Worm (Caenorhabditis elegans) whole organism, L4 larva: ENCODE results near the gene C17A2.3.

Source experiments
- F37D6.2 ChIP-seq: sonication (generic microtip); optimal IDR thresholded peaks from 2 replicates; lab custom pipeline; 2016; ENCODE audit warnings: mild to moderate bottlenecking, missing genetic modification characterization, missing compliant biosample characterization
- F44E2.7 ChIP-seq: fragments of 200-800 bp; sonication (Bioruptor generic); IDR thresholded peaks from 2 replicates; pipeline ENCODE4 v2.1.2; 2022; ENCODE audit warnings: missing genetic modification characterization, missing compliant biosample characterization
- F49E8.2 ChIP-seq: sonication (generic microtip); optimal IDR thresholded peaks from 2 replicates; lab custom pipeline; 2016; ENCODE audit warnings: missing compliant biosample characterization, mild to moderate bottlenecking, missing genetic modification characterization, borderline replicate concordance
- ZK337.2 ChIP-seq: fragments of 200-800 bp; sonication (Bioruptor generic); IDR thresholded peaks from 2 replicates; pipeline ENCODE4 v1.3.6; 2022; ENCODE audit warnings: missing genetic modification reagents, missing genetic modification characterization, missing compliant biosample characterization
- arid-1 ChIP-seq: fragments of 200-800 bp; sonication (Bioruptor generic); conservative IDR thresholded peaks from 2 replicates; pipeline ENCODE4 v1.3.6; 2022; ENCODE audit warnings: missing genetic modification reagents, missing genetic modification characterization, missing compliant biosample characterization
- ceh-44 ChIP-seq: fragments of 200-800 bp; sonication (Bioruptor generic); IDR thresholded peaks from 2 replicates; pipeline ENCODE4 v1.3.6; 2022; ENCODE audit warnings: missing genetic modification reagents, missing genetic modification characterization, missing compliant biosample characterization
- cey-2 ChIP-seq: sonication (generic microtip); optimal IDR thresholded peaks from 3 replicates; lab custom pipeline; 2017; ENCODE audit warnings: missing genetic modification characterization, mild to moderate bottlenecking, missing compliant biosample characterization, antibody characterized with exemption, borderline replicate concordance; ENCODE audit not compliant: insufficient read depth
- dmd-6 ChIP-seq: fragments of 200-800 bp; sonication (Bioruptor generic); IDR thresholded peaks from 2 replicates; pipeline ENCODE4 v1.3.6; 2022; ENCODE audit warnings: missing genetic modification reagents, missing genetic modification characterization, missing compliant biosample characterization
- dmd-8 ChIP-seq: fragments of 200-800 bp; sonication (Bioruptor generic); IDR thresholded peaks from 2 replicates; pipeline ENCODE4 v1.3.6; 2022; ENCODE audit warnings: missing genetic modification characterization, missing compliant biosample characterization
- dmd-9 ChIP-seq: fragments of 200-800 bp; sonication (Bioruptor generic); IDR thresholded peaks from 2 replicates; pipeline ENCODE4 v1.3.6; 2022; ENCODE audit warnings: missing genetic modification reagents, missing genetic modification characterization, missing compliant biosample characterization
- dpl-1 ChIP-seq: fragments of 150-350 bp; optimal IDR thresholded peaks from 2 replicates; lab custom pipeline; 2014; ENCODE audit warnings: missing biosample characterization, missing genetic modification reagents, missing genetic modification characterization
- duxl-1 ChIP-seq: sonication (generic microtip); optimal IDR thresholded peaks from 2 replicates; lab custom pipeline; 2016; ENCODE audit warnings: mild to moderate bottlenecking, missing genetic modification characterization, moderate library complexity, missing compliant biosample characterization; ENCODE audit not compliant: poor library complexity
- egl-27 ChIP-seq: sonication (generic microtip); optimal IDR thresholded peaks from 3 replicates; lab custom pipeline; 2017; ENCODE audit warnings: missing biosample characterization, missing genetic modification reagents, missing genetic modification characterization
- fkh-10 ChIP-seq: fragments of 150-350 bp; optimal IDR thresholded peaks from 2 replicates; lab custom pipeline; 2014; ENCODE audit warnings: missing biosample characterization, missing genetic modification reagents, missing genetic modification characterization
- hlh-11 ChIP-seq: fragments of 200-800 bp; sonication (Bioruptor generic); optimal IDR thresholded peaks from 2 replicates; lab custom pipeline; 2018; ENCODE audit warnings: mild to moderate bottlenecking, missing genetic modification characterization, missing compliant biosample characterization
- hlh-30 ChIP-seq: sonication (generic microtip); optimal IDR thresholded peaks from 2 replicates; lab custom pipeline; 2017; ENCODE audit warnings: antibody characterized with exemption, mild to moderate bottlenecking, missing genetic modification characterization, missing compliant biosample characterization; ENCODE audit not compliant: insufficient read depth
- hmg-1.1 ChIP-seq: fragments of 200-800 bp; sonication (Bioruptor generic); IDR thresholded peaks from 2 replicates; pipeline ENCODE4 v1.3.6; 2022; ENCODE audit warnings: missing genetic modification reagents, missing genetic modification characterization, missing compliant biosample characterization
- jun-1 ChIP-seq: fragments of 150-350 bp; optimal IDR thresholded peaks from 2 replicates; lab custom pipeline; 2014; ENCODE audit warnings: missing biosample characterization, missing genetic modification reagents, missing genetic modification characterization
- lim-7 ChIP-seq: fragments of 200-800 bp; sonication (Bioruptor generic); IDR thresholded peaks from 2 replicates; pipeline ENCODE4 v1.3.6; 2022; ENCODE audit warnings: missing genetic modification characterization, missing compliant biosample characterization
- lin-13 ChIP-seq: fragments of 150-350 bp; optimal IDR thresholded peaks from 2 replicates; lab custom pipeline; 2014; ENCODE audit warnings: missing biosample characterization, missing genetic modification reagents, missing genetic modification characterization
- lin-29 ChIP-seq: fragments of 200-800 bp; sonication (Bioruptor generic); IDR thresholded peaks from 2 replicates; pipeline ENCODE4 v1.3.6; 2022; ENCODE audit warnings: missing genetic modification reagents, missing genetic modification characterization, missing compliant biosample characterization
- lin-38 ChIP-seq: fragments of 200-800 bp; sonication (Bioruptor generic); IDR thresholded peaks from 2 replicates; pipeline ENCODE4 v1.3.6; 2022; ENCODE audit warnings: missing genetic modification reagents, missing genetic modification characterization, missing compliant biosample characterization
- lin-39 ChIP-seq: fragments of 150-350 bp; optimal IDR thresholded peaks from 2 replicates; lab custom pipeline; 2014; ENCODE audit warnings: missing biosample characterization, missing genetic modification reagents, missing genetic modification characterization
- lsy-2 ChIP-seq, 2 experiments: fragments of 150-350 bp in 1 of 2; sonication (generic microtip) in 1 of 2; optimal IDR thresholded peaks; 2 replicates each; lab custom pipeline; 2014 to 2017; ENCODE audit warnings: missing biosample characterization in 2 of 2, missing genetic modification characterization in 2 of 2
- madf-9 ChIP-seq: fragments of 200-800 bp; sonication (Bioruptor generic); conservative IDR thresholded peaks from 2 replicates; pipeline ENCODE4 v1.3.6; 2022; ENCODE audit warnings: missing genetic modification reagents, missing genetic modification characterization, missing compliant biosample characterization
- mdl-1 ChIP-seq, 2 experiments: fragments of 150-350 bp in 1 of 2; sonication (generic microtip) in 1 of 2; optimal IDR thresholded peaks; 2 replicates each; lab custom pipeline; 2014 to 2017; ENCODE audit warnings: missing biosample characterization in 2 of 2, missing genetic modification characterization in 2 of 2
- mep-1 ChIP-seq: fragments of 150-350 bp; sonication (generic microtip); optimal IDR thresholded peaks from 3 replicates; lab custom pipeline; 2014; ENCODE audit warnings: missing biosample characterization, missing genetic modification characterization
- mes-2 ChIP-seq: sonication (generic microtip); optimal IDR thresholded peaks from 2 replicates; lab custom pipeline; 2016; ENCODE audit warnings: missing genotype, mild to moderate bottlenecking, missing genetic modification characterization, missing compliant biosample characterization; ENCODE audit not compliant: poor library complexity, severe bottlenecking
- nhr-111 ChIP-seq: fragments of 200-800 bp; sonication (Bioruptor generic); optimal IDR thresholded peaks from 2 replicates; lab custom pipeline; 2018; ENCODE audit warnings: mild to moderate bottlenecking, missing genetic modification characterization, missing compliant biosample characterization
- nhr-25 ChIP-seq: sonication (generic microtip); optimal IDR thresholded peaks from 2 replicates; lab custom pipeline; 2017; ENCODE audit warnings: missing genetic modification characterization, mild to moderate bottlenecking, missing compliant biosample characterization, antibody characterized with exemption, moderate library complexity, borderline replicate concordance; ENCODE audit not compliant: insufficient read depth
- nhr-41 ChIP-seq: fragments of 200-800 bp; sonication (Bioruptor generic); IDR thresholded peaks from 2 replicates; pipeline ENCODE4 v1.3.6; 2022; ENCODE audit warnings: missing genetic modification reagents, missing genetic modification characterization, missing compliant biosample characterization
- nhr-6 ChIP-seq: fragments of 150-350 bp; optimal IDR thresholded peaks from 2 replicates; lab custom pipeline; 2014; ENCODE audit warnings: missing biosample characterization, missing genetic modification characterization
- pha-4 ChIP-seq, 2 experiments: fragments of 150-350 bp in 1 of 2; fragments of 200-800 bp in 1 of 2; sonication (Bioruptor generic) in 1 of 2; IDR thresholded peaks in 1 of 2; optimal IDR thresholded peaks in 1 of 2; 2 replicates each; pipeline versions ENCODE4 v1.3.6 to Lab custom; 2014 to 2022; ENCODE audit warnings: missing genetic modification characterization in 2 of 2, missing genetic modification reagents in 2 of 2, missing biosample characterization in 1 of 2, missing compliant biosample characterization in 1 of 2
- pqm-1 ChIP-seq: sonication (generic microtip); optimal IDR thresholded peaks from 2 replicates; lab custom pipeline; 2017; ENCODE audit warnings: missing biosample characterization, missing genetic modification characterization
- rbr-2 ChIP-seq: sonication (generic microtip); optimal IDR thresholded peaks from 2 replicates; lab custom pipeline; 2016; ENCODE audit warnings: missing genotype, missing genetic modification characterization, missing compliant biosample characterization
- saeg-2 ChIP-seq: fragments of 200-800 bp; sonication (Bioruptor generic); IDR thresholded peaks from 2 replicates; pipeline ENCODE4 v1.3.6; 2022; ENCODE audit warnings: missing genetic modification reagents, missing genetic modification characterization, missing compliant biosample characterization
- spr-1 ChIP-seq: sonication (generic microtip); optimal IDR thresholded peaks from 2 replicates; lab custom pipeline; 2016; ENCODE audit warnings: mild to moderate bottlenecking, missing genetic modification characterization, missing compliant biosample characterization
- spr-3 ChIP-seq: fragments of 200-800 bp; sonication (Bioruptor generic); optimal IDR thresholded peaks from 2 replicates; lab custom pipeline; 2018; ENCODE audit warnings: mild to moderate bottlenecking, missing genetic modification characterization, missing compliant biosample characterization
- unc-39 ChIP-seq: sonication (generic microtip); optimal IDR thresholded peaks from 2 replicates; lab custom pipeline; 2017; ENCODE audit warnings: missing biosample characterization, missing genetic modification characterization
- unc-62 ChIP-seq, 3 experiments: fragments of 150-350 bp in 1 of 3; sonication (generic microtip); optimal IDR thresholded peaks in 2 of 3; peaks in 1 of 3; 1 replicate in 1 of 3; 2 replicates in 2 of 3; lab custom pipeline; 2014 to 2017; ENCODE audit warnings: missing biosample characterization in 3 of 3, missing genetic modification characterization in 3 of 3, missing genetic modification reagents in 3 of 3, missing genotype in 1 of 3
- vab-7 ChIP-seq: fragments of 200-800 bp; sonication (Bioruptor generic); IDR thresholded peaks from 2 replicates; pipeline ENCODE4 v1.3.6; 2022; ENCODE audit warnings: missing genetic modification reagents, missing genetic modification characterization, missing compliant biosample characterization
- zfp-2 ChIP-seq: sonication (generic microtip); optimal IDR thresholded peaks from 2 replicates; lab custom pipeline; 2016; ENCODE audit warnings: mild to moderate bottlenecking, missing genetic modification characterization, missing compliant biosample characterization
- zfp-3 ChIP-seq: fragments of 200-800 bp; sonication (Bioruptor generic); conservative IDR thresholded peaks from 2 replicates; pipeline ENCODE4 v1.3.6; 2022; ENCODE audit warnings: missing genetic modification reagents, missing genetic modification characterization, missing compliant biosample characterization
- zip-11 ChIP-seq: fragments of 200-800 bp; sonication (Bioruptor generic); IDR thresholded peaks from 2 replicates; pipeline ENCODE4 v1.3.6; 2022; ENCODE audit warnings: missing genetic modification characterization, missing compliant biosample characterization
- zip-2 ChIP-seq: fragments of 150-350 bp; optimal IDR thresholded peaks from 2 replicates; lab custom pipeline; 2014; ENCODE audit warnings: missing biosample characterization, missing genetic modification characterization

The C17A2.3 gene

DNA sequence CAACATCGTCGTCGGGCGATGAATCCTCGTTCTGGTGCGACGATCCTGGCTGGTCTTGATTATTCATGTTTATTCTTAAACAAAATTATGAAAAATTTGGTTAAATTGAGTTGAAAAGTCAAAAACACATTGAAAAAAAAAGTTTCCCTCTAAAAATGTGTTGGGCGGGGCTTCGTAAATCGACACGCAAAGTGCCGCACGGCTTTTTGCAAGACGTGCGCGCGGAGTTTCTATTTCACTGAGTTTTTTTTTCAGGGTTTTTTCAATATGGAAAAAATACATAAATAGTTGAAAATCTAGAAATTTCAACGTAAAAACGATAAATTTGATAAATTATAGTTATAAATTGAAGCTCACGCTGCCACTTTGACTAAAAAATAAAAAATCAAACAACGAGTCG, 35.3 kb upstream of the C17A2.3 start, which contains the start of gene F54D10.5 (continued):
- TF ChIP-seq lim-7 (GFP tag; lab: Robert Waterston, UW) (no peak), dmd-9 (GFP tag; lab: Robert Waterston, UW) (no peak), nhr-25 (tag; lab: Kevin White, UChicago) (no peak), cey-2 (tag; lab: Kevin White, UChicago) (no peak), ZK337.2 (GFP tag; lab: Robert Waterston, UW) (no peak), nhr-111 (GFP tag; lab: Kevin White, UChicago) (no peak), fkh-10 (GFP tag; lab: Kevin White, UChicago) (no peak), pha-4 (GFP tag; IDR thresholded peaks at IDR 0.05; lab: Robert Waterston, UW) (peak; percentile 35; the same call in 1 of the 2 replicates), pha-4 (tag; optimal IDR thresholded peaks at IDR 0.05; lab: Kevin White, UChicago) (no peak), madf-9 (GFP tag; lab: Robert Waterston, UW) (no peak), mes-2 (tag; lab: Kevin White, UChicago) (peak; percentile 91), zfp-3 (no peak), hlh-11 (tag; lab: Kevin White, UChicago) (peak; percentile 35), lin-13 (peak; percentile 31), lin-39 (tag; lab: Kevin White, UChicago) (no peak), dmd-8 (GFP tag; lab: Robert Waterston, UW) (no peak), zfp-2 (no peak), pqm-1 (no peak), vab-7 (GFP tag; lab: Robert Waterston, UW) (no peak), hmg-1.1 (GFP tag; lab: Robert Waterston, UW) (peak; percentile 51; the same call in 1 of the 2 replicates), spr-3 (GFP tag; lab: Kevin White, UChicago) (no peak), dpl-1 (GFP tag; lab: Kevin White, UChicago) (peak; percentile 95), nhr-41 (no peak), zip-11 (GFP tag; lab: Robert Waterston, UW) (no peak), ceh-44 (GFP tag; lab: Robert Waterston, UW) (no peak), duxl-1 (tag; lab: Kevin White, UChicago) (peak; percentile 84), spr-1 (tag; lab: Kevin White, UChicago) (peak; percentile 45), unc-39 (tag; lab: Kevin White, UChicago) (no peak), F37D6.2 (tag; lab: Kevin White, UChicago) (no peak), egl-27 (tag; lab: Kevin White, UChicago) (no peak), F44E2.7 (GFP tag; lab: Robert Waterston, UW) (no peak)

DNA sequence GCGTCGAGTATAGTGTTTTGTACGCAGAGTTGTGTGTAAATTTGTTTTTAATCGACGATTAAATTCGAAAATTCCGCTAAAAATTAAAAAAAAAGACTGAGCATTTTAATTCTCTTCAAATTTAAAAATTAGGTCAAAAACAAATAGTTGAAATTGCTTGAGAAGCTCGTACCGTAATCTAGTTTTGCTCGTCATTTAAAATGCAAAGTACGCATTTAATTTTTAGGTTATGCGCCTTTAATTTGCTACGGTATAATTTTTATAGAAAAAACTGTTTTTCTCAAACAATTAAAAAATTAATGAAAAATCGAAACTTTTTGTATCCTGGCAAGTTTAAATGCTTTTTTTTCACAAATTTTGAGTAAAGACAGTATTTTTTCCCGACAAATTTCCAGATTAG, 34.8 kb upstream of the C17A2.3 start:
- TF ChIP-seq hlh-11 (tag; lab: Kevin White, UChicago) = no peak
- 0 out of 2 replicates have a peak, but pooled peaks have one; percentile 12 for TF ChIP-seq lin-38
- TF ChIP-seq F49E8.2 (tag; lab: Kevin White, UChicago) = peak; percentile 56

DNA sequence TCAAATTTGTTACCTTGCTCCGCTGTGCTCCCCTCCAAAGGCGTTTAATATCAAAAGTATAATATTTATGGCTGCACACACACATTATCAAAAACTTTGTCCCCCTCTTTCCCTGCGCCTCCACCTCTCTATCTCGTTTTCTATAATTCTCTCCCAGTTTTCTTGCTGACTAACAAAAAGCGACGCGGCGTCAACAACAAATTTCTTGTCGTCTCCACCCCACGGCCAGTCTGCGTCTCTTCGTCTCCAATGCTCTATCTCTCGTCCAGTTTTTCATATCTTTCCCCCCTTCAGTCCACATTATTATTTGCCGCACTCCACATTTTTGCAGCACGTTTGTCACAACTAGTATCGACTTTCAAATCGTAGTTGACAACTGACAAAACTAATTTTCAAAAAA, 32.9 kb upstream of the C17A2.3 start:
- TF ChIP-seq hlh-30 (peak; percentile 34), zip-2 (tag; lab: Kevin White, UChicago) (no peak), lsy-2 (tag; optimal IDR thresholded peaks at IDR 0.05; lab: Kevin White, UChicago) (peak in 1 of 2 experiments; percentile 49), unc-62 (GFP tag; optimal IDR thresholded peaks at IDR 0.05 in 1 of 2; lab: Kevin White, UChicago) (peak in 1 of 2 experiments; percentile 81), unc-62 (tag; optimal IDR thresholded peaks at IDR 0.05; lab: Kevin White, UChicago) (no peak), lin-29 (GFP tag; lab: Robert Waterston, UW) (no peak), hlh-11 (tag; lab: Kevin White, UChicago) (peak; percentile 63), ceh-44 (GFP tag; lab: Robert Waterston, UW) (no peak), lin-38 (0 out of 2 replicates have a peak, but pooled peaks have one; percentile 7), lin-13 (peak; percentile 24), jun-1 (no peak), dmd-6 (peak; percentile 36; the same call in 1 of the 2 replicates), mdl-1 (tag; optimal IDR thresholded peaks at IDR 0.05; lab: Kevin White, UChicago) (peak in 1 of 2 experiments; percentile 5), rbr-2 (tag; lab: Kevin White, UChicago) (peak; percentile 68), spr-1 (tag; lab: Kevin White, UChicago) (peak; percentile 27), arid-1 (GFP tag; lab: Robert Waterston, UW) (no peak), mes-2 (tag; lab: Kevin White, UChicago) (peak; percentile 47), pqm-1 (peak; percentile 35), mep-1 (tag; lab: Kevin White, UChicago) (peak; percentile 85), saeg-2 (no peak), nhr-6 (tag; lab: Kevin White, UChicago) (peak; percentile 42)
